Fruit fly (Drosophila melanogaster): Measurements from ENCODE around the gene CG11085.
A peak's percentile ranks its signal among the peaks of the same experiment; 100 is the strongest.

The CG11085 gene

DNA sequence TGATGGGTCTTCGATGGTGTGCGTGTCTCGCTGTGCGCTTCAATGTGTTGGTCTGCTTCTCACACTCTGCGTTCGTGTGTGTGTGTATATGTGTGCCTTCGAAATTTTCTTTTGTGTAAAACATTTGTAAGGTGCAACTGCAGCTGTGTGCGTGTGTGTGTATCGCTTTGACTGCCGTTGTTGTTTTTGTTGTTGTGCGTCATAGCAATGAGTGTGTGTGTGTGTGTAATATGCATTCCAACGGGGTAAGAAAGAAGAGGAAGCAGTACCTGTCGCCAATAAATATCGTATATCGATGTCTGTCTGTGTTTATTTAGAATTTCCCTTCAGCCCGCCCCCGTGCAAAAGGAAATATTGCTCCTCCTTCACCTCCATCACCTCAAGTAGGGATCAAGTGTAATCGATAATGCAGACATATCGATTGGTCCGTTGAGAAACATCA, 38.2 kb downstream of the CG11085 start:
- TF ChIP-seq dl (GFP tag; optimal IDR thresholded peaks at IDR 0.05; ENCODE audit: insufficient read depth in 1 of 2, partially characterized antibody in 2 of 2) (peak in 1 of 2 experiments; percentile 11), h (GFP tag; optimal IDR thresholded peaks at IDR 0.05) (peak; percentile 11), Hr83 (GFP tag; optimal IDR thresholded peaks at IDR 0.05; ENCODE audit: poor library complexity, severe bottlenecking) (peak; percentile 52), br (GFP tag; optimal IDR thresholded peaks at IDR 0.05) (peak; percentile 15), OdsH (GFP tag; optimal IDR thresholded peaks at IDR 0.05) (peak; percentile 2), Dif (GFP tag; optimal IDR thresholded peaks at IDR 0.05; ENCODE audit: partially characterized antibody) (no peak), foxo (GFP tag; optimal IDR thresholded peaks at IDR 0.05) (peak in 1 of 2 experiments; percentile 22), psq (GFP tag; optimal IDR thresholded peaks at IDR 0.05) (peak; percentile 66), jim (GFP tag; optimal IDR thresholded peaks at IDR 0.05) (no peak), Hnf4 (GFP tag; optimal IDR thresholded peaks at IDR 0.05) (peak; percentile 31), Sp1 (GFP tag; optimal IDR thresholded peaks at IDR 0.05) (peak; percentile 6), Hr78 (GFP tag; optimal IDR thresholded peaks at IDR 0.05) (peak; percentile 20), Rel (GFP tag; optimal IDR thresholded peaks at IDR 0.05) (peak; percentile 2), Rel (tag; optimal IDR thresholded peaks at IDR 0.05) (peak; percentile 56), woc (GFP tag; optimal IDR thresholded peaks at IDR 0.05) (peak; percentile 31), Mio (GFP tag; optimal IDR thresholded peaks at IDR 0.05) (no peak), N (GFP tag; optimal IDR thresholded peaks at IDR 0.05) (peak; percentile 91), rgr (GFP tag; optimal IDR thresholded peaks at IDR 0.05) (peak; percentile 49), Jra (GFP tag; optimal IDR thresholded peaks at IDR 0.05) (peak; percentile 88), Myc (optimal IDR thresholded peaks at IDR 0.05) (no peak)

dm6 chrX:12658400-12658998, 42.4 kb downstream of the CG11085 start:
- no peak for TF ChIP-seq CG32264 (GFP tag; optimal IDR thresholded peaks at IDR 0.05)
- no peak for TF ChIP-seq CG9705 (GFP tag; optimal IDR thresholded peaks at IDR 0.05)
- TF ChIP-seq CrebA (GFP tag; optimal IDR thresholded peaks at IDR 0.05; ENCODE audit: borderline replicate concordance) = peak; percentile 18
- TF ChIP-seq brk (GFP tag; optimal IDR thresholded peaks at IDR 0.05) = peak; percentile 12
- no peak for TF ChIP-seq Rel (GFP tag; optimal IDR thresholded peaks at IDR 0.05)
- TF ChIP-seq Rel (tag; optimal IDR thresholded peaks at IDR 0.05) = peak; percentile 4

DNA sequence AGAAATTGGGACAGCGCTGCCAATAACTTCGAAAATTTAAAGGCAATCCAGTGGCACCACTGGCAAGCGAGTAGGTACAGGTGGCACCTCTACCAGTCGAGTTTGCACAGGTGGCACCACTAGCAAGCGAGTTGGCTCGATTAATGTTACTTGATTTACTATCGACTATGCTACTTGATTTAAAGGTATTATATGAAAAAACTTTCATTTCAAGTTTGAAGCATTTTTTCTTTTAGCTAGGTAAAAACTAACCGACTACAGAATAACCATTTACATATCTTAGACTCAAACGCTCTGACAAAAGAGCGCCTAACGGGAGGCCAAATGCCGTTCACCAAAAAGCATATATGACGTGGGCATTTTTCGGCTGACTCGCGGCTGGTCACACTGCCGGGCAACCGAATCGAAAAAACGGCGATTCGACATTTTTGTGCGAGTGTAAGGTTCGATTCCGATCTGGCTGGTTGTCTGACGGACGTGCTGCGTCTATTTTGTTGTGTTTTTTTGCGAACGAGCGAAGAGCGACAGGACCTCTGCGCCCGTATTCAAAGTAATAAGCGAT, 43.0 kb downstream of the CG11085 start, which contains the start of gene Tis11:
Tis11 (plus strand) TSS at position 417 of the 562 bp plus-strand sequence.
- TF ChIP-seq Mio (GFP tag; optimal IDR thresholded peaks at IDR 0.05) = no peak
- no peak for TF ChIP-seq OdsH (GFP tag; optimal IDR thresholded peaks at IDR 0.05)
- TF ChIP-seq fru (GFP tag; optimal IDR thresholded peaks at IDR 0.05) = peak; percentile 30
- peak; percentile 38 for TF ChIP-seq Sp1 (GFP tag; optimal IDR thresholded peaks at IDR 0.05)
- peak; percentile 65 for TF ChIP-seq Myc (optimal IDR thresholded peaks at IDR 0.05)
- peak; percentile 31 for TF ChIP-seq h (GFP tag; optimal IDR thresholded peaks at IDR 0.05)
- peak; percentile 12 for TF ChIP-seq rgr (GFP tag; optimal IDR thresholded peaks at IDR 0.05)
- TF ChIP-seq Dif (GFP tag; optimal IDR thresholded peaks at IDR 0.05; ENCODE audit: partially characterized antibody) = peak; percentile 51

- TF ChIP-seq jim (GFP tag; optimal IDR thresholded peaks at IDR 0.05) (peak; percentile 9), woc (GFP tag; optimal IDR thresholded peaks at IDR 0.05) (peak; percentile 17), OdsH (GFP tag; optimal IDR thresholded peaks at IDR 0.05) (peak; percentile 33), CG32264 (GFP tag; optimal IDR thresholded peaks at IDR 0.05) (no peak), HLH106 (tag; optimal IDR thresholded peaks at IDR 0.05) (peak; percentile 1), rgr (GFP tag; optimal IDR thresholded peaks at IDR 0.05) (peak; percentile 50), ey (GFP tag; optimal IDR thresholded peaks at IDR 0.05) (no peak), CG9705 (GFP tag; optimal IDR thresholded peaks at IDR 0.05) (no peak), Jra (GFP tag; optimal IDR thresholded peaks at IDR 0.05) (peak; percentile 56), Hnf4 (GFP tag; optimal IDR thresholded peaks at IDR 0.05) (peak; percentile 52), N (GFP tag; optimal IDR thresholded peaks at IDR 0.05) (peak; percentile 4), Myc (optimal IDR thresholded peaks at IDR 0.05) (no peak), Mio (GFP tag; optimal IDR thresholded peaks at IDR 0.05) (no peak), Vsx2 (GFP tag; optimal IDR thresholded peaks at IDR 0.05; ENCODE audit: partially characterized antibody) (no peak), foxo (GFP tag; optimal IDR thresholded peaks at IDR 0.05) (peak in 1 of 2 experiments; percentile 20), sv (GFP tag; optimal IDR thresholded peaks at IDR 0.05) (no peak), dmrt93B (GFP tag; optimal IDR thresholded peaks at IDR 0.05) (no peak), br (GFP tag; optimal IDR thresholded peaks at IDR 0.05) (peak; percentile 13), lola (GFP tag; optimal IDR thresholded peaks at IDR 0.05) (no peak), fru (GFP tag; optimal IDR thresholded peaks at IDR 0.05) (peak; percentile 57), dsf (GFP tag; optimal IDR thresholded peaks at IDR 0.05; ENCODE audit: borderline replicate concordance) (no peak), dl (GFP tag; optimal IDR thresholded peaks at IDR 0.05; ENCODE audit: insufficient read depth in 1 of 2, partially characterized antibody in 2 of 2) (no peak), CrebA (GFP tag; optimal IDR thresholded peaks at IDR 0.05; ENCODE audit: borderline replicate concordance) (peak; percentile 57), Abd-B (GFP tag; optimal IDR thresholded peaks at IDR 0.05) (no peak), h (GFP tag; optimal IDR thresholded peaks at IDR 0.05) (peak; percentile 70), Dfd (GFP tag; optimal IDR thresholded peaks at IDR 0.05) (no peak), brk (GFP tag; optimal IDR thresholded peaks at IDR 0.05) (peak; percentile 31), psq (GFP tag; optimal IDR thresholded peaks at IDR 0.05) (peak; percentile 96), Sp1 (GFP tag; optimal IDR thresholded peaks at IDR 0.05) (peak; percentile 48), sage (GFP tag; optimal IDR thresholded peaks at IDR 0.05) (no peak), tai (GFP tag; optimal IDR thresholded peaks at IDR 0.05) (no peak), Dif (GFP tag; optimal IDR thresholded peaks at IDR 0.05; ENCODE audit: partially characterized antibody) (peak; percentile 31), usp (GFP tag; optimal IDR thresholded peaks at IDR 0.05) (no peak)
Observed at dm6 chrX:12660030-12660630, 44.0 kb downstream of the CG11085 start.
